Worm (Caenorhabditis elegans) whole organism, L2 larva: ENCODE data around the gene C42C1.9.

Experiments used
- ama-1 ChIP-seq: fragments of 150-350 bp; optimal IDR thresholded peaks from 2 replicates; lab custom pipeline; 2018; ENCODE audit warnings: inconsistent platforms
- blmp-1 ChIP-seq: sonication (generic microtip); optimal IDR thresholded peaks from 2 replicates; lab custom pipeline; 2017; ENCODE audit warnings: missing genetic modification characterization, mild to moderate bottlenecking, missing compliant biosample characterization, antibody characterized with exemption, moderate library complexity; ENCODE audit not compliant: insufficient read depth
- fos-1 ChIP-seq: fragments of 150-350 bp; optimal IDR thresholded peaks from 2 replicates; lab custom pipeline; 2014; ENCODE audit warnings: missing biosample characterization, missing genetic modification characterization
- lin-13 ChIP-seq: fragments of 150-350 bp; optimal IDR thresholded peaks from 2 replicates; lab custom pipeline; 2014; ENCODE audit warnings: missing biosample characterization, missing genetic modification reagents, missing genetic modification characterization
- lin-39 ChIP-seq: fragments of 150-350 bp; optimal IDR thresholded peaks from 2 replicates; lab custom pipeline; 2014; ENCODE audit warnings: missing biosample characterization, missing genetic modification reagents, missing genetic modification characterization
- nhr-10 ChIP-seq: sonication (generic microtip); optimal IDR thresholded peaks from 2 replicates; lab custom pipeline; 2017; ENCODE audit warnings: missing biosample characterization, missing genetic modification characterization
- unc-55 ChIP-seq: fragments of 150-350 bp; sonication (generic microtip); optimal IDR thresholded peaks from 3 replicates; lab custom pipeline; 2014; ENCODE audit warnings: missing biosample characterization, missing genetic modification reagents, missing genetic modification characterization
- unc-62 ChIP-seq: fragments of 150-350 bp; optimal IDR thresholded peaks from 2 replicates; lab custom pipeline; 2014; ENCODE audit warnings: missing biosample characterization, missing genetic modification reagents, missing genetic modification characterization
- ztf-11 ChIP-seq: sonication (generic microtip); optimal IDR thresholded peaks from 2 replicates; lab custom pipeline; 2017; ENCODE audit warnings: missing biosample characterization, missing genetic modification characterization
- ztf-4 ChIP-seq: fragments of 150-350 bp; optimal IDR thresholded peaks from 2 replicates; lab custom pipeline; 2014; ENCODE audit warnings: missing biosample characterization, missing genetic modification characterization

- TF ChIP-seq ama-1 (lab: Kevin White, UChicago) = no peak
- peak; percentile 39 for TF ChIP-seq unc-55
- TF ChIP-seq lin-39 (tag; lab: Kevin White, UChicago) = no peak
- no peak for TF ChIP-seq ztf-11 (tag; lab: Kevin White, UChicago)
- no peak for TF ChIP-seq lin-13
- no peak for TF ChIP-seq fos-1
- TF ChIP-seq unc-62 (GFP tag; lab: Kevin White, UChicago) = no peak
- TF ChIP-seq ztf-4 = no peak
- no peak for TF ChIP-seq blmp-1
- no peak for TF ChIP-seq nhr-10 (tag; lab: Kevin White, UChicago)
Measured at ce11 chrIV:12335248-12335647, 46.0 kb downstream of the C42C1.9 start.
